Worm (Caenorhabditis elegans): ENCODE results near the gene K12H4.5.
A peak's percentile ranks its signal among the peaks of the same experiment; 100 is the strongest.

- TF ChIP-seq lin-39 (tag; optimal IDR thresholded peaks at IDR 0.05) = no peak
- TF ChIP-seq snpc-4 (tag; optimal IDR thresholded peaks at IDR 0.05) = no peak
- TF ChIP-seq mdl-1 (tag; optimal IDR thresholded peaks at IDR 0.05) = no peak
- no peak for TF ChIP-seq nhr-237 (tag; optimal IDR thresholded peaks at IDR 0.05)
- TF ChIP-seq skn-1 (tag; optimal IDR thresholded peaks at IDR 0.05) = no peak
- TF ChIP-seq zag-1 (tag; optimal IDR thresholded peaks at IDR 0.05) = no peak
- no peak for TF ChIP-seq unc-62 (GFP tag; optimal IDR thresholded peaks at IDR 0.05)
- peak in 1 of 2 experiments; percentile 42 for TF ChIP-seq lsy-2 (tag; optimal IDR thresholded peaks at IDR 0.05)
These were observed 20.8 kb downstream of the K12H4.5 start for ce11 chrIII:8065101-8065500.

Measured in whole organism, L2 larva.